Fruit fly (Drosophila melanogaster) whole organism, prepupa: ENCODE measurements around the gene CG45218.

Experiments used
- CG10631 ChIP-seq: fragments of 200-800 bp; sonication (Bioruptor generic); optimal IDR thresholded peaks from 2 replicates; lab custom pipeline; 2016; ENCODE audit warnings: missing biosample characterization, missing genetic modification characterization
- CG10669 ChIP-seq: fragments of 200-800 bp; sonication (Bioruptor generic); optimal IDR thresholded peaks from 3 replicates; lab custom pipeline; 2018; ENCODE audit warnings: missing biosample characterization, mild to moderate bottlenecking, missing genetic modification characterization, moderate library complexity
- CG11294 ChIP-seq: fragments of 200-800 bp; sonication (Bioruptor generic); IDR thresholded peaks from 2 replicates; pipeline ENCODE4 v1.3.6; 2022; ENCODE audit warnings: missing biosample characterization, missing genetic modification characterization
- CG1621 ChIP-seq: fragments of 200-800 bp; sonication (Bioruptor generic); optimal IDR thresholded peaks from 3 replicates; lab custom pipeline; 2018; ENCODE audit warnings: missing biosample characterization, mild to moderate bottlenecking, missing genetic modification characterization
- CG16779 ChIP-seq: fragments of 200-800 bp; sonication (Bioruptor generic); optimal IDR thresholded peaks from 3 replicates; lab custom pipeline; 2017; ENCODE audit warnings: missing biosample characterization, mild to moderate bottlenecking, missing genetic modification characterization
- CG3032 ChIP-seq: fragments of 200-800 bp; optimal IDR thresholded peaks from 2 replicates; lab custom pipeline; 2019; ENCODE audit warnings: missing biosample characterization, mild to moderate bottlenecking, missing genetic modification characterization, moderate library complexity
- CG31627 ChIP-seq: fragments of 200-800 bp; sonication (Bioruptor generic); optimal IDR thresholded peaks from 3 replicates; lab custom pipeline; 2016; ENCODE audit warnings: missing biosample characterization, missing genetic modification characterization
- CG3919 ChIP-seq: fragments of 200-800 bp; sonication (Bioruptor generic); optimal IDR thresholded peaks from 3 replicates; lab custom pipeline; 2016; ENCODE audit warnings: missing biosample characterization, missing genetic modification characterization
- CG4318 ChIP-seq: fragments of 200-800 bp; sonication (Bioruptor generic); optimal IDR thresholded peaks from 3 replicates; lab custom pipeline; 2017; ENCODE audit warnings: missing biosample characterization, mild to moderate bottlenecking, missing genetic modification characterization
- CG6163 ChIP-seq: fragments of 200-800 bp; sonication (Bioruptor generic); IDR thresholded peaks from 3 replicates; pipeline ENCODE4 v1.3.6; 2022; ENCODE audit warnings: missing biosample characterization, missing genetic modification characterization
- CG6792 ChIP-seq: fragments of 200-800 bp; sonication (Bioruptor generic); optimal IDR thresholded peaks from 3 replicates; lab custom pipeline; 2016; ENCODE audit warnings: missing biosample characterization, missing genetic modification characterization
- CG6808 ChIP-seq: fragments of 200-800 bp; sonication (Bioruptor generic); optimal IDR thresholded peaks from 3 replicates; lab custom pipeline; 2017; ENCODE audit warnings: missing biosample characterization, missing genetic modification characterization, mild to moderate bottlenecking, moderate library complexity, missing genetic modification reagents
- CG8119 ChIP-seq: fragments of 200-800 bp; sonication (Bioruptor generic); IDR thresholded peaks from 3 replicates; pipeline ENCODE4 v1.3.6; 2022; ENCODE audit warnings: missing biosample characterization, missing genetic modification characterization
- CG9139 ChIP-seq: fragments of 200-800 bp; sonication (Bioruptor generic); optimal IDR thresholded peaks from 3 replicates; lab custom pipeline; 2017; ENCODE audit warnings: missing biosample characterization, mild to moderate bottlenecking, missing genetic modification characterization
- Eip78C ChIP-seq: fragments of 200-800 bp; sonication (Bioruptor generic); peaks from one replicate; lab custom pipeline; 2016; ENCODE audit warnings: missing biosample characterization, missing genetic modification characterization
- Eip93F ChIP-seq: fragments of 200-800 bp; sonication (Bioruptor generic); optimal IDR thresholded peaks from 2 replicates; lab custom pipeline; 2016; ENCODE audit warnings: missing biosample characterization, mild to moderate bottlenecking, missing genetic modification characterization
- Ets21C ChIP-seq: fragments of 200-800 bp; sonication (Bioruptor generic); optimal IDR thresholded peaks from 3 replicates; lab custom pipeline; 2016; ENCODE audit warnings: missing biosample characterization, missing genetic modification characterization
- Ets96B ChIP-seq: fragments of 200-800 bp; optimal IDR thresholded peaks from 2 replicates; lab custom pipeline; 2019; ENCODE audit warnings: missing biosample characterization, mild to moderate bottlenecking, missing genetic modification characterization, moderate library complexity
- Gug ChIP-seq: fragments of 200-800 bp; sonication (Bioruptor generic); IDR thresholded peaks from 2 replicates; pipeline ENCODE4 v1.3.6; 2022; ENCODE audit warnings: missing biosample characterization, missing genetic modification characterization
- Hr39 ChIP-seq: fragments of 200-800 bp; sonication (Bioruptor generic); optimal IDR thresholded peaks from 2 replicates; lab custom pipeline; 2016; ENCODE audit warnings: missing biosample characterization, missing genetic modification characterization
- OdsH ChIP-seq: fragments of 200-800 bp; sonication (Bioruptor generic); optimal IDR thresholded peaks from 3 replicates; lab custom pipeline; 2016; ENCODE audit warnings: missing biosample characterization, missing genetic modification characterization
- Sox102F ChIP-seq: fragments of 200-800 bp; sonication (Bioruptor generic); optimal IDR thresholded peaks from 2 replicates; lab custom pipeline; 2016; ENCODE audit warnings: missing biosample characterization, mild to moderate bottlenecking, missing genetic modification characterization
- Sox14 ChIP-seq: fragments of 200-800 bp; sonication (Bioruptor generic); optimal IDR thresholded peaks from 3 replicates; lab custom pipeline; 2016; ENCODE audit warnings: missing biosample characterization, missing genetic modification characterization
- achi ChIP-seq: fragments of 200-800 bp; sonication (Bioruptor generic); optimal IDR thresholded peaks from 3 replicates; lab custom pipeline; 2016; ENCODE audit warnings: missing biosample characterization, missing genetic modification characterization
- acj6 ChIP-seq: fragments of 200-800 bp; sonication (Bioruptor generic); optimal IDR thresholded peaks from 3 replicates; lab custom pipeline; 2016; ENCODE audit warnings: missing biosample characterization, missing genetic modification characterization
- cyc ChIP-seq: fragments of 200-800 bp; sonication (Bioruptor generic); optimal IDR thresholded peaks from 3 replicates; lab custom pipeline; 2016; ENCODE audit warnings: missing biosample characterization, missing genetic modification characterization
- dac ChIP-seq: fragments of 200-800 bp; sonication (Bioruptor generic); optimal IDR thresholded peaks from 2 replicates; lab custom pipeline; 2017; ENCODE audit warnings: missing biosample characterization, mild to moderate bottlenecking, missing genetic modification characterization
- dsx ChIP-seq: fragments of 200-800 bp; optimal IDR thresholded peaks from 3 replicates; lab custom pipeline; 2019; ENCODE audit warnings: missing biosample characterization, mild to moderate bottlenecking, missing genetic modification characterization, moderate library complexity; ENCODE audit not compliant: poor library complexity, severe bottlenecking
- eg ChIP-seq: fragments of 200-800 bp; sonication (Bioruptor generic); IDR thresholded peaks from 3 replicates; pipeline ENCODE4 v1.3.6; 2022; ENCODE audit warnings: missing biosample characterization, missing genetic modification characterization
- esn ChIP-seq: fragments of 200-800 bp; sonication (Bioruptor generic); optimal IDR thresholded peaks from 2 replicates; lab custom pipeline; 2016; ENCODE audit warnings: missing biosample characterization, mild to moderate bottlenecking, missing genetic modification characterization, moderate library complexity
- lz ChIP-seq: fragments of 200-800 bp; sonication (Bioruptor generic); optimal IDR thresholded peaks from 3 replicates; lab custom pipeline; 2016; ENCODE audit warnings: missing biosample characterization, missing genetic modification characterization
- net ChIP-seq: fragments of 200-800 bp; sonication (Bioruptor generic); optimal IDR thresholded peaks from 3 replicates; lab custom pipeline; 2016; ENCODE audit warnings: missing biosample characterization, missing genetic modification characterization
- salr ChIP-seq, 2 experiments: fragments of 200-800 bp; sonication (Bioruptor generic); optimal IDR thresholded peaks; 3 replicates each; lab custom pipeline; 2016 to 2018; ENCODE audit warnings: missing biosample characterization in 2 of 2, missing genetic modification characterization in 2 of 2, mild to moderate bottlenecking in 1 of 2
- spab ChIP-seq: fragments of 200-800 bp; sonication (Bioruptor generic); optimal IDR thresholded peaks from 2 replicates; lab custom pipeline; 2017; ENCODE audit warnings: missing biosample characterization, mild to moderate bottlenecking, missing genetic modification characterization, missing genetic modification reagents
- vri ChIP-seq: fragments of 200-800 bp; sonication (Bioruptor generic); optimal IDR thresholded peaks from 3 replicates; lab custom pipeline; 2016; ENCODE audit warnings: missing biosample characterization, mild to moderate bottlenecking, missing genetic modification characterization

Gene CG45218

DNA sequence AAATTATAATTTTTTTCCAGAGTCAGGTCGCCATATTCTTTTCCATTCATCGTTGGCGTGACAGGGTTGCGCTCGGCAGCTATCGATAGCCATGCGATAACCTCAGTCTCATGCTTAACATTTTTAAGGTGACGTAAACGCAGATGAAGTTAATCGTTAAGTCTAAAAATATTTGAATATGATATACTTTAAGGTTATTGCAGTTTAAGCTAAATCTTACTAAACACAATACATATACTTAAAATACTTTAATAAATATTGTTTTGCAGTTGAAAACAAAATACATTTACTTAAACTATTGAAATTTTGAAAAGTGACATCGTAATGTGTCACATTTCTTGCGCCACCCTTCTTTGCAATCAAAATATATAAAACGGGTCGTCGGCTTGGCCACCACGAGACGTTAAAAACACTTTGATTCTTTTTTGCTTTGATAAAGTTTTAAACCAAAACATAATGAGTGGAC, 15.4 kb downstream of the CG45218 start, which contains the start of the genes Cp190 and CG4338 (continued):
- TF ChIP-seq CG6163 (GFP tag; lab: Robert Waterston, UW) (peak; percentile 96), OdsH (peak; percentile 98), eg (peak; percentile 97), Ets21C (peak; percentile 94), net (peak; percentile 96), acj6 (GFP tag; lab: Kevin White, UChicago) (peak; percentile 97), CG8119 (GFP tag; lab: Robert Waterston, UW) (peak; percentile 98), salr (GFP tag; optimal IDR thresholded peaks at IDR 0.05; lab: Kevin White, UChicago) (peak; percentile 28 to 92)

DNA sequence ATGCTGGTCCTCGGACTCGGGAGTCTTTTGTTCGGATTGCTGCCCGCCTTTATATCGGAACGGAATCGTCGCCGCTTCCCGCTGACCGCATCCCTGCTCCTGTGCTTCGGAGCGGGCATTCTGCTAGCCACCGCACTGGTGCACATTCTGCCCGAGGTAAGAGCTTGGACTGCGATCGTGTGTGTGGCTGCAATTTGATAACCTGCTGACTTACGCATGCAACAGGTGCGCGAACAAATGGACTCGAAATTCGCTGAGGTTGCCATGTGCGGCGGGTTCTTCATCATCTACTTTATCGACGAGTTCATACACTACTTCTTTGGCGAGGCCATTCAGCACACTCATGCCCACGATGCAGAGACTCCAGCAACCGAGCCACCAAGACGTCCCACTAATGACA, 21.7 kb downstream of the CG45218 start:
- TF ChIP-seq CG6792 (GFP tag; lab: Kevin White, UChicago): no peak

DNA sequence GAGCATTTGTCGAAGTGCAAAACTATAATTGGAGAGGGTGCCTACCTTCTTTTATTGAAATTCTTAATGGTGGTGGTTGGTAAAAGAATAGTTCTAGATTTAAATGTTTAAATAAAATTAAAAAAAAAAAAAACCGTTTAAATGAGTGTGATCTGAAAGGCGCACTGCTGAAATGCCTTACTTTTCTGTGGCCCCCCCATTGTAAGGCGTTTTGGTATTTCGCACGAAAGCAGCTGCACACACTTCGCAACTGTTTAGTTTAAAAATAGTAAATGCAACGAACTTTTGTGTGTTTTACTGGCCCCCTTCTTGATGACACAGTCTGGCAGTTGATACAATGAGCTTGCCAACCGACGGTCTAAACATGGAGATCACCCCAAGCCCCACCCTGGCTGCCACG, 22.2 kb downstream of the CG45218 start, which contains the start of the genes CG14864 and Zip88E:
CG14864 (minus strand) TSS at position 113 of the 400 bp plus-strand sequence.
Zip88E (plus strand) TSS at position 237 of the 400 bp plus-strand sequence.
- TF ChIP-seq Ets96B (tag; lab: Kevin White, UChicago): no peak

DNA sequence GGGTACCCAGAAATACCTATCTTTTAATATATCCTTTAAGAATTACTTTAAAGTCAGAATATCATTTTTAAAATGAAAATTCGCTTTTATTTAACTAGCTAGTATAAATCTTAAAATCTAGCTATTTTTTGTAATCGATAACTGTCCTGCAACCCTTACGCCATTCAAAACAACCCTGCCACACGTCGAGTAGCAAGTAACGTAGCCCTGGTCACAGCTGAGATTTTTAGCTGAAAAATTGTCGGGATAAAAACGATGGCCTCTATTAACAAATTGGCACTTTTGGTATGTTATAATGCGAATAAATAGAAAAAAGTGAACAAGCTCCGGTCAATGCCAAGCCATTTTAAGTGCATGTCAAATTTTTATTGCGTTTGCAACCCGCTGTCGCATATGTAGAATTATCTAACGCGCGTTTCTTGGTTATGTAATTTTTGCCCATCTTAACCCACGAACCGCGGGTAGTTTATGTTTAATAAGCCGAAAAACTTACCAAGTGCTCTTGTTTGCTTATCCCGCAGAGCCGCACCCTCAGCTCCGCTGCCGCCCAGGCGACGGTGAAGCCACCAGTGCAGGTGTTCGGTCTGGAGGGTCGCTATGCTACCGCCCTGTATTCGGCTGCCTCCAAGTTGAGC, 25.1 kb downstream of the CG45218 start, which contains the start of gene ATPsynO:
ATPsynO (plus strand) TSS at position 186 of the 635 bp plus-strand sequence.
- TF ChIP-seq lz (GFP tag; lab: Kevin White, UChicago): no peak
- no peak for TF ChIP-seq Eip93F
- TF ChIP-seq Eip78C (GFP tag; lab: Kevin White, UChicago): no peak
- peak; percentile 35 for TF ChIP-seq CG3032 (tag; lab: Kevin White, UChicago)
- TF ChIP-seq Hr39 (GFP tag; lab: Kevin White, UChicago): no peak
- TF ChIP-seq OdsH: no peak
- no peak for TF ChIP-seq CG1621 (tag; lab: Kevin White, UChicago)
- TF ChIP-seq Gug (GFP tag; lab: Robert Waterston, UW): no peak
- peak; percentile 16 for TF ChIP-seq esn
- peak; percentile 93 for TF ChIP-seq vri
- TF ChIP-seq CG6808 (GFP tag; lab: Kevin White, UChicago): no peak
- TF ChIP-seq eg: no peak
- no peak for TF ChIP-seq Sox14 (GFP tag; lab: Kevin White, UChicago)
- TF ChIP-seq CG9139: no peak
- TF ChIP-seq CG6792 (GFP tag; lab: Kevin White, UChicago): no peak

DNA sequence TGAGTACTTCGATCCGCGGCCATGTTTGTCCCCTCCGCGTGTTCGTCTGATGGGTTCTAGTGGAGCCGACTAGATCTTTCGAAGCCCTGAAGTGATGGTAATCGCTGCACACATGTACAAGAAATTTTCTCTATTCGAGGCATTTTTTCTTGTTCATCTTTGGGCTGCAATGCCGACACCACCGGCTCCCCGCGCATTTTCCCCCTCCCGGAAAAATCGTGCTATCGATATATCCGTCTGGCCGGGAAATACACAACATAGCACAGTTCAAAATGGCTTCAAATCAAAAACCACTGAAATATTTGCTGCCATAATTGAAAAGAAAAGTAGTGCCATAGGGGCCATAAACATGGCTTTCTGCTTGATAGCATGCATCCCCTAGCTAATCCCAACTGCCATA, 26.7 kb downstream of the CG45218 start:
- no peak for TF ChIP-seq net
- TF ChIP-seq, all 60 proteins: peak for 0

DNA sequence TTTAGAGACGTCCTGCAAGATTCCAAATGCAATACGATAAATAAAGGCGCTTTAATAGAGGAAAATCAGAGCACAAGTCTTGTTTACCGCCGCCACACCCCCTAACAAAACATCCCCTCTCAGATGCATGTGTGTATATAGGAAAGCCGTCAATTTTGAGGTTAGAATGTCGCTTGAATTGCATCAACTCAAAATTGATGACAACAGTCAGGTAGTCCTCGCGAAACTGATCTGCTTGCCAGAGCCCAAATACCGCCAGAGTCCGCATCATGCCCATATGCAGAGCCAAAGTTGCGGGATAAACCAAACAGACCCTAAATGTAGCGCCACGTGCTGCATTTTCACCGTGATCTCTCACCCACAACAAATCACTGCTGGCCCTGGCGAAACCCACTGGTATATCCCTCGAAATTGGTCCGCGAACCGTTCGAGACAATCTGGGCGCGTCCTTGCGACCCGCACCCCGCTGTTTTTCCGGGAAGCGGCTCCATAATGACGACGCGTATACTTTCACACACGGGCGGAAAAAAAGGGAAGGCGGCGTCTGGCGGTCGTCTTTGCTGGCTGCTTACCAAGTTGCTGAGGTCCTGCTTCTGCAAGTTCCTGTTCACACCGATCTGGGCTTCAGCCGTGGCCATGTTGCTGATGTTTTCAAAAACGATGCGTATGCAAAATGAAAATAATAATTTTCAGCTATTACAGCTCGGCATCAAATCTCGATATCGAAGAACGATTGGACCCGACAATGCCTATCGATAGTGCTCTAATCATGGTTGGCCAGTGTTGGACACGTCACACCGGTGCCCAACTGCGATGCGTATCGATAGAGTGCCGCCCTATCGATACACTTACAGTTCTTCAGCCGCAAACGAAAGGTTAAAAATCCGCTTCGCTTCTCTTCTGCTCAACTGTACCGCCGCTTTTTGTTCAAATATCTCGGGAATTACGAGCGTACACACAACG, 27.6 kb downstream of the CG45218 start, which contains the start of the genes eIF2gamma and Set:
eIF2gamma (minus strand) TSS at position 749 of the 963 bp plus-strand sequence.
Set (plus strand) TSS at position 843 of the 963 bp plus-strand sequence.
- TF ChIP-seq CG9139 (no peak), Sox14 (GFP tag; lab: Kevin White, UChicago) (no peak), cyc (peak; percentile 28), CG1621 (tag; lab: Kevin White, UChicago) (peak; percentile 38), CG31627 (GFP tag; lab: Kevin White, UChicago) (peak; percentile 30)

DNA sequence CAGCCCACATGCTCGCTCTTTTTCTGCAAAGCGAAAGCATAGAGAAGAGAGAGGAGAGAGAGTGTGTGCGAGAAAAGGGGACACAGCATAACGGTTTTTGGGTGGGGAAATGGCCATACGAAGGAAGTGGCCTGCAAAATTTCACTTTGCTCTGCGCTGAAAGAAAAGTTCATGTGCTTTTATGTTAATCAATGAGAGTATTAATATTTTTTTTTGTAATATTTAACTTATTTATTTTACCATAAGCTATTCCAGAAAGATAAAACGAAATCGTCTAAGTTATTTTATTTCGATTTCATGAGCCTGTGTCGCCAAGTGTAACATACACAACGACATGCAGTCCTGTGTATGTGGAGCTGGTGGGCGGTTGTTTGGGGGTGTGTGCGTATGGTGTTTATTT, 40.1 kb downstream of the CG45218 start:
- TF ChIP-seq CG11294 (GFP tag; lab: Robert Waterston, UW) (peak; percentile 65; the same call in 1 of the 2 replicates), CG3919 (GFP tag; lab: Kevin White, UChicago) (no peak), CG16779 (tag; lab: Kevin White, UChicago) (no peak), achi (GFP tag; lab: Kevin White, UChicago) (peak; percentile 72), CG4318 (GFP tag; lab: Kevin White, UChicago) (peak; percentile 36), OdsH (no peak), CG10669 (GFP tag; lab: Kevin White, UChicago) (no peak), CG31627 (GFP tag; lab: Kevin White, UChicago) (peak; percentile 3), Hr39 (GFP tag; lab: Kevin White, UChicago) (peak; percentile 21), CG9139 (no peak), eg (peak; percentile 74; the same call in 1 of the 3 replicates), dsx (GFP tag; lab: Kevin White, UChicago) (no peak), Eip93F (no peak), Sox102F (GFP tag; lab: Kevin White, UChicago) (no peak), vri (no peak), spab (GFP tag; lab: Kevin White, UChicago) (no peak), CG10631 (peak; percentile 66), dac (GFP tag; lab: Kevin White, UChicago) (no peak)
